Worm (Caenorhabditis elegans): ENCODE data around the gene pigt-1.

Gene pigt-1

ce11 chrV:10937294-10937693 is 21.3 kb downstream of the pigt-1 start (continued):
- TF ChIP-seq lin-14 (GFP tag; optimal IDR thresholded peaks at IDR 0.05) (peak; percentile 67), snpc-4 (tag; optimal IDR thresholded peaks at IDR 0.05) (no peak), unc-30 (tag; optimal IDR thresholded peaks at IDR 0.05) (no peak), jun-1 (tag; optimal IDR thresholded peaks at IDR 0.05) (no peak), mep-1 (tag; optimal IDR thresholded peaks at IDR 0.05) (peak; percentile 30), C16A3.4 (tag; optimal IDR thresholded peaks at IDR 0.05) (no peak), aly-2 (tag; optimal IDR thresholded peaks at IDR 0.05) (no peak), blmp-1 (tag; optimal IDR thresholded peaks at IDR 0.05) (no peak), efl-3 (GFP tag; optimal IDR thresholded peaks at IDR 0.05) (no peak), nhr-28 (tag; optimal IDR thresholded peaks at IDR 0.05) (no peak), egl-13 (tag; optimal IDR thresholded peaks at IDR 0.05) (no peak), hlh-4 (tag; optimal IDR thresholded peaks at IDR 0.05) (no peak), nhr-47 (tag; optimal IDR thresholded peaks at IDR 0.05) (peak; percentile 73), tlp-1 (tag; optimal IDR thresholded peaks at IDR 0.05) (no peak), elt-2 (tag; optimal IDR thresholded peaks at IDR 0.05) (no peak), ztf-11 (tag; optimal IDR thresholded peaks at IDR 0.05) (no peak), nhr-84 (tag; optimal IDR thresholded peaks at IDR 0.05) (no peak), ceh-82 (tag; optimal IDR thresholded peaks at IDR 0.05) (no peak), nhr-20 (tag; optimal IDR thresholded peaks at IDR 0.05) (peak; percentile 70), dpl-1 (GFP tag; optimal IDR thresholded peaks at IDR 0.05) (peak in 1 of 3 experiments; percentile 2), zip-4 (GFP tag; optimal IDR thresholded peaks at IDR 0.05) (no peak), ceh-88 (GFP tag; IDR thresholded peaks at IDR 0.05) (no peak), pqm-1 (tag; optimal IDR thresholded peaks at IDR 0.05) (no peak), vab-15 (tag; optimal IDR thresholded peaks at IDR 0.05) (no peak), nhr-90 (tag; optimal IDR thresholded peaks at IDR 0.05; ENCODE audit: poor library complexity) (no peak), lir-3 (tag; optimal IDR thresholded peaks at IDR 0.05; ENCODE audit: poor library complexity) (no peak), mdl-1 (tag; optimal IDR thresholded peaks at IDR 0.05) (no peak), irx-1 (tag; optimal IDR thresholded peaks at IDR 0.05) (peak; percentile 17), elt-3 (tag; optimal IDR thresholded peaks at IDR 0.05) (peak in 1 of 6 experiments; percentile 65), pax-3 (tag; optimal IDR thresholded peaks at IDR 0.05) (no peak), swsn-7 (tag; optimal IDR thresholded peaks at IDR 0.05) (peak; percentile 30), nhr-76 (tag; optimal IDR thresholded peaks at IDR 0.05) (no peak), unc-62 (GFP tag; optimal IDR thresholded peaks at IDR 0.05) (no peak), ceh-8 (GFP tag; optimal IDR thresholded peaks at IDR 0.05) (peak; percentile 44), nhr-11 (tag; optimal IDR thresholded peaks at IDR 0.05) (peak; percentile 63), sup-37 (GFP tag; optimal IDR thresholded peaks at IDR 0.05) (no peak), nhr-85 (tag) (no peak), sox-4 (tag; optimal IDR thresholded peaks at IDR 0.05) (no peak), unc-98 (GFP tag; IDR thresholded peaks at IDR 0.05) (no peak), mef-2 (tag; optimal IDR thresholded peaks at IDR 0.05) (no peak), nhr-12 (tag; optimal IDR thresholded peaks at IDR 0.05) (no peak), ama-1 (optimal IDR thresholded peaks at IDR 0.05) (no peak), pag-3 (tag; optimal IDR thresholded peaks at IDR 0.05; ENCODE audit: borderline replicate concordance, insufficient read depth) (no peak), aha-1 (tag; optimal IDR thresholded peaks at IDR 0.05) (no peak), egl-27 (tag; optimal IDR thresholded peaks at IDR 0.05) (no peak), nhr-77 (tag; optimal IDR thresholded peaks at IDR 0.05) (no peak)

All from whole organism, L1 larva.